Worm (Caenorhabditis elegans) whole organism, L1 larva: ENCODE measurements around the gene R08C7.12.

Experiments
- alr-1 ChIP-seq: fragments of 200-800 bp; sonication (Bioruptor generic); optimal IDR thresholded peaks from 2 replicates; lab custom pipeline; 2018; ENCODE audit warnings: borderline replicate concordance, mild to moderate bottlenecking, missing genetic modification characterization, missing compliant biosample characterization
- blmp-1 ChIP-seq: fragments of 150-350 bp; optimal IDR thresholded peaks from 2 replicates; lab custom pipeline; 2014; ENCODE audit warnings: missing biosample characterization, missing genetic modification characterization
- ceh-63 ChIP-seq: fragments of 200-800 bp; sonication (Bioruptor generic); optimal IDR thresholded peaks from 2 replicates; lab custom pipeline; 2018; ENCODE audit warnings: mild to moderate bottlenecking, missing genetic modification characterization, missing compliant biosample characterization
- ceh-82 ChIP-seq, 3 experiments: fragments of 150-350 bp in 1 of 3; sonication (generic microtip) in 2 of 3; optimal IDR thresholded peaks; 2 replicates each; lab custom pipeline; 2014 to 2017; ENCODE audit warnings: missing biosample characterization in 3 of 3, missing genetic modification characterization in 3 of 3
- ceh-90 ChIP-seq: sonication (generic microtip); optimal IDR thresholded peaks from 2 replicates; lab custom pipeline; 2016; ENCODE audit warnings: missing genetic modification characterization, missing compliant biosample characterization
- ces-1 ChIP-seq: fragments of 150-350 bp; optimal IDR thresholded peaks from 2 replicates; lab custom pipeline; 2014; ENCODE audit warnings: missing biosample characterization, missing genetic modification reagents, missing genetic modification characterization
- dpl-1 ChIP-seq, 3 experiments: fragments of 150-350 bp in 2 of 3; sonication (generic microtip) in 1 of 3; optimal IDR thresholded peaks; 2 replicates each; lab custom pipeline; 2014 to 2017; ENCODE audit warnings: missing biosample characterization in 3 of 3, missing genetic modification characterization in 3 of 3, missing genetic modification reagents in 3 of 3
- efl-1 ChIP-seq, 4 experiments: fragments of 150-350 bp; optimal IDR thresholded peaks in 3 of 4; peaks in 1 of 4; 1 replicate in 1 of 4; 2 replicates in 3 of 4; lab custom pipeline; 2014; ENCODE audit warnings: missing biosample characterization in 2 of 4, missing genetic modification characterization in 2 of 4, missing genetic modification reagents in 2 of 4
- efl-3 ChIP-seq: fragments of 200-800 bp; sonication (Bioruptor generic); optimal IDR thresholded peaks from 2 replicates; lab custom pipeline; 2018; ENCODE audit warnings: mild to moderate bottlenecking, missing genetic modification characterization, missing compliant biosample characterization
- egl-13 ChIP-seq: sonication (generic microtip); optimal IDR thresholded peaks from 2 replicates; lab custom pipeline; 2016; ENCODE audit warnings: missing genotype, missing genetic modification reagents, missing genetic modification characterization, missing compliant biosample characterization
- egl-27 ChIP-seq, 2 experiments: fragments of 150-350 bp in 1 of 2; sonication (generic microtip); optimal IDR thresholded peaks; 3 replicates each; lab custom pipeline; 2017 to 2018; ENCODE audit warnings: missing biosample characterization in 2 of 2, missing genetic modification characterization in 2 of 2, missing genetic modification reagents in 2 of 2
- elt-3 ChIP-seq, 6 experiments: fragments of 150-350 bp in 1 of 6; sonication (generic microtip); optimal IDR thresholded peaks; 2 replicates each; lab custom pipeline; 2017 to 2018; ENCODE audit warnings: missing biosample characterization in 6 of 6, missing genetic modification characterization in 6 of 6, inconsistent platforms in 1 of 6
- ets-5 ChIP-seq: fragments of 200-800 bp; sonication (Bioruptor generic); IDR thresholded peaks from 2 replicates; pipeline ENCODE4 v1.3.6; 2022; ENCODE audit warnings: missing genetic modification characterization, missing compliant biosample characterization
- fkh-10 ChIP-seq: sonication (generic microtip); optimal IDR thresholded peaks from 2 replicates; lab custom pipeline; 2017; ENCODE audit warnings: missing biosample characterization, missing genetic modification reagents, missing genetic modification characterization
- fos-1 ChIP-seq: fragments of 150-350 bp; optimal IDR thresholded peaks from 2 replicates; lab custom pipeline; 2014; ENCODE audit warnings: missing biosample characterization, missing genetic modification characterization
- hlh-17 ChIP-seq: fragments of 200-800 bp; sonication (Bioruptor generic); optimal IDR thresholded peaks from 2 replicates; lab custom pipeline; 2018; ENCODE audit warnings: missing genetic modification characterization, mild to moderate bottlenecking, missing compliant biosample characterization, moderate library complexity, borderline replicate concordance
- hlh-4 ChIP-seq: sonication (generic microtip); optimal IDR thresholded peaks from 2 replicates; lab custom pipeline; 2016; ENCODE audit warnings: mild to moderate bottlenecking, missing genetic modification characterization, missing compliant biosample characterization
- hpl-2 ChIP-seq: fragments of 150-350 bp; optimal IDR thresholded peaks from 2 replicates; lab custom pipeline; 2014; ENCODE audit warnings: missing biosample characterization, missing genetic modification reagents, missing genetic modification characterization
- irx-1 ChIP-seq: sonication (generic microtip); optimal IDR thresholded peaks from 2 replicates; lab custom pipeline; 2016; ENCODE audit warnings: missing genetic modification characterization, missing compliant biosample characterization
- lin-13 ChIP-seq: fragments of 150-350 bp; optimal IDR thresholded peaks from 2 replicates; lab custom pipeline; 2014; ENCODE audit warnings: missing biosample characterization, missing genetic modification reagents, missing genetic modification characterization
- lin-14 ChIP-seq: fragments of 200-800 bp; sonication (Bioruptor generic); optimal IDR thresholded peaks from 2 replicates; lab custom pipeline; 2018; ENCODE audit warnings: mild to moderate bottlenecking, missing genetic modification characterization, moderate library complexity, missing compliant biosample characterization
- lin-15B ChIP-seq: fragments of 150-350 bp; sonication (generic microtip); optimal IDR thresholded peaks from 3 replicates; lab custom pipeline; 2014; ENCODE audit warnings: missing biosample characterization, missing genetic modification characterization
- lin-35 ChIP-seq, 2 experiments: fragments of 150-350 bp; optimal IDR thresholded peaks; 2 replicates each; lab custom pipeline; 2014; ENCODE audit warnings: missing biosample characterization in 2 of 2, missing genetic modification characterization in 2 of 2, missing genetic modification reagents in 2 of 2
- lin-39 ChIP-seq: fragments of 150-350 bp; optimal IDR thresholded peaks from 2 replicates; lab custom pipeline; 2014; ENCODE audit warnings: missing biosample characterization, missing genetic modification reagents, missing genetic modification characterization
- lir-3 ChIP-seq: sonication (generic microtip); optimal IDR thresholded peaks from 2 replicates; lab custom pipeline; 2016; ENCODE audit warnings: mild to moderate bottlenecking, missing genetic modification characterization, moderate library complexity, missing compliant biosample characterization; ENCODE audit not compliant: poor library complexity
- lsy-2 ChIP-seq, 2 experiments: fragments of 150-350 bp; optimal IDR thresholded peaks; 2 replicates each; lab custom pipeline; 2014; ENCODE audit warnings: missing biosample characterization in 2 of 2, missing genetic modification characterization in 2 of 2
- mdl-1 ChIP-seq, 2 experiments: fragments of 150-350 bp; optimal IDR thresholded peaks; 2 replicates each; lab custom pipeline; 2014 to 2017; ENCODE audit warnings: missing biosample characterization in 2 of 2, missing genetic modification characterization in 2 of 2, inconsistent platforms in 1 of 2
- mep-1 ChIP-seq: fragments of 150-350 bp; optimal IDR thresholded peaks from 2 replicates; lab custom pipeline; 2014; ENCODE audit warnings: missing biosample characterization, missing genetic modification characterization
- nhr-11 ChIP-seq: fragments of 150-350 bp; optimal IDR thresholded peaks from 2 replicates; lab custom pipeline; 2014; ENCODE audit warnings: missing biosample characterization, missing genetic modification characterization
- nhr-12 ChIP-seq: sonication (generic microtip); optimal IDR thresholded peaks from 2 replicates; lab custom pipeline; 2017; ENCODE audit warnings: missing biosample characterization, missing genetic modification characterization
- nhr-19 ChIP-seq: fragments of 200-800 bp; sonication (Bioruptor generic); conservative IDR thresholded peaks from 2 replicates; pipeline ENCODE4 v1.3.6; 2022; ENCODE audit warnings: missing genetic modification characterization, missing compliant biosample characterization
- nhr-237 ChIP-seq: fragments of 150-350 bp; optimal IDR thresholded peaks from 2 replicates; lab custom pipeline; 2014; ENCODE audit warnings: missing biosample characterization, missing genetic modification characterization
- nhr-28 ChIP-seq: fragments of 150-350 bp; optimal IDR thresholded peaks from 2 replicates; lab custom pipeline; 2014; ENCODE audit warnings: missing biosample characterization, missing genetic modification characterization
- nhr-71 ChIP-seq: sonication (generic microtip); optimal IDR thresholded peaks from 2 replicates; lab custom pipeline; 2016; ENCODE audit warnings: mild to moderate bottlenecking, missing genetic modification characterization, moderate library complexity, missing compliant biosample characterization
- nhr-85 ChIP-seq: sonication (generic microtip); peaks from one replicate; lab custom pipeline; 2016; ENCODE audit warnings: missing genetic modification characterization, inconsistent platforms, missing compliant biosample characterization
- nhr-90 ChIP-seq: sonication (generic microtip); optimal IDR thresholded peaks from 2 replicates; lab custom pipeline; 2016; ENCODE audit warnings: mild to moderate bottlenecking, missing genetic modification characterization, missing compliant biosample characterization; ENCODE audit not compliant: poor library complexity
- pag-3 ChIP-seq: sonication (generic microtip); optimal IDR thresholded peaks from 2 replicates; lab custom pipeline; 2017; ENCODE audit warnings: missing genetic modification characterization, mild to moderate bottlenecking, missing compliant biosample characterization, antibody characterized with exemption, borderline replicate concordance; ENCODE audit not compliant: insufficient read depth
- rnt-1 ChIP-seq: sonication (generic microtip); optimal IDR thresholded peaks from 2 replicates; lab custom pipeline; 2016; ENCODE audit warnings: mild to moderate bottlenecking, missing genetic modification characterization, moderate library complexity, missing compliant biosample characterization
- snpc-4 ChIP-seq: fragments of 150-350 bp; optimal IDR thresholded peaks from 2 replicates; lab custom pipeline; 2014; ENCODE audit warnings: missing biosample characterization, missing genetic modification characterization
- snu-23 ChIP-seq: sonication (generic microtip); optimal IDR thresholded peaks from 2 replicates; lab custom pipeline; 2016; ENCODE audit warnings: missing genetic modification characterization, missing compliant biosample characterization
- swsn-7 ChIP-seq: sonication (generic microtip); optimal IDR thresholded peaks from 2 replicates; lab custom pipeline; 2016; ENCODE audit warnings: missing genetic modification characterization, missing compliant biosample characterization
- tbx-2 ChIP-seq: sonication (generic microtip); optimal IDR thresholded peaks from 2 replicates; lab custom pipeline; 2016; ENCODE audit warnings: missing genetic modification characterization, missing compliant biosample characterization
- xbp-1 ChIP-seq: sonication (generic microtip); optimal IDR thresholded peaks from 2 replicates; lab custom pipeline; 2016; ENCODE audit warnings: missing genetic modification characterization, missing compliant biosample characterization
- ztf-11 ChIP-seq, 2 experiments: sonication (generic microtip); optimal IDR thresholded peaks; 2 replicates each; lab custom pipeline; 2016 to 2017; ENCODE audit warnings: missing genetic modification characterization in 2 of 2, missing biosample characterization in 1 of 2, missing compliant biosample characterization in 1 of 2
- ztf-4 ChIP-seq: fragments of 150-350 bp; optimal IDR thresholded peaks from 2 replicates; lab custom pipeline; 2014; ENCODE audit warnings: missing biosample characterization, missing genetic modification characterization

R08C7.12 gene

DNA sequence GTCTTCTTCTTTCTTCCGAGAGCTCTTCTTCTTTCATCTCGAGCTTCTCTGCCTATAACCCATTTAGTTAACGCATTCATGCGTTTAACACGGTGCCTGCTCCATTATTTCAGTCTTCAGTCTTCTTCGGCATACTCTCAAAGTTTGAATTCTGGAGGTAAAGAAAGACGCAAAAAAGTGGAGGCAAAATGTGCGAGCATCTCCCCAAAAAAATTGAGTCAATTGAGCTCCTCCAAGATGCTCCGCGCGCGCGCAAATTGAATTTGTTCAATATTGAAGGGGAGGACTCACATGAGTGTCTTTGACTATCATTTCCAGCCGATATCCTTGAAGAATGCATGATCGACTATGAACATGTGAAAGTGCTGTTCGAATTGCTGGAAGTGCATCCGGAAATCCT lies 55.5 kb downstream of the R08C7.12 start:
- TF ChIP-seq ztf-11 (tag; optimal IDR thresholded peaks at IDR 0.05; lab: Kevin White, UChicago) (no peak), lin-39 (no peak), efl-3 (GFP tag; lab: Kevin White, UChicago) (no peak), tbx-2 (tag; lab: Kevin White, UChicago) (no peak), nhr-237 (tag; lab: Kevin White, UChicago) (no peak), ces-1 (peak; percentile 2), swsn-7 (tag; lab: Kevin White, UChicago) (no peak), dpl-1 (GFP tag; optimal IDR thresholded peaks at IDR 0.05; lab: Kevin White, UChicago) (no peak), hpl-2 (no peak), ceh-63 (no peak), mdl-1 (tag; optimal IDR thresholded peaks at IDR 0.05; lab: Kevin White, UChicago) (no peak), fkh-10 (GFP tag; lab: Kevin White, UChicago) (peak; percentile 3), lir-3 (no peak), xbp-1 (tag; lab: Kevin White, UChicago) (no peak), ceh-90 (tag; lab: Kevin White, UChicago) (no peak), egl-13 (tag; lab: Kevin White, UChicago) (no peak), hlh-4 (no peak), egl-27 (tag; optimal IDR thresholded peaks at IDR 0.05; lab: Kevin White, UChicago) (no peak), ets-5 (no peak), lin-15B (tag; lab: Kevin White, UChicago) (no peak), hlh-17 (no peak), irx-1 (tag; lab: Kevin White, UChicago) (no peak), nhr-12 (tag; lab: Kevin White, UChicago) (no peak), nhr-85 (tag; lab: Kevin White, UChicago) (peak; percentile 23), nhr-90 (tag; lab: Kevin White, UChicago) (no peak), lin-13 (GFP tag; lab: Kevin White, UChicago) (no peak), nhr-28 (tag; lab: Kevin White, UChicago) (no peak), nhr-71 (tag; lab: Kevin White, UChicago) (peak; percentile 7), ceh-82 (tag; optimal IDR thresholded peaks at IDR 0.05; lab: Kevin White, UChicago) (no peak), ztf-4 (no peak), alr-1 (tag; lab: Kevin White, UChicago) (no peak), lsy-2 (tag; optimal IDR thresholded peaks at IDR 0.05; lab: Kevin White, UChicago) (no peak), lin-14 (peak; percentile 71), fos-1 (no peak), nhr-11 (tag; lab: Kevin White, UChicago) (no peak), blmp-1 (tag; lab: Kevin White, UChicago) (no peak)

DNA sequence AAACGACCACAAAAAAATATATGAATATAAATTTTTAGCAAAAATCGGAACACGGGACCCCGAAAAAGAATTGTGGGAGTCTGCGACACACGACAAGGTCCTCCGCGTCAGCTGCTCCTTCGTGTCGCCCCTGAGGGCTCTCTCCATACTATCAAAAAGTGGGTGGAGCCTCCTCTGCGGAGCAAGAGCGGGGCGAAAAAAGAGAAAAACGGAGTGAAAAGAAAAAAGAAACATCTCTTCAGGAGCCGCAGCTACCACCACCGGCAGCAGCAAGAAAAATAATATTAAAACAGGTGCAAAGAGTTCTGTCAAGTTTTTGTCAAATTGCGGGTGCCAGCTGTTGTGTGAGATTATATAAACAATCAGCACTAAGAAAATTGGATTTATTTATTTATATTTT lies 57.1 kb downstream of the R08C7.12 start, which contains the start of gene gbb-2:
Gene gbb-2 (minus strand): TSS at position 112 of the 400 bp plus-strand sequence.
- TF ChIP-seq efl-1 (optimal IDR thresholded peaks at IDR 0.05; lab: Kevin White, UChicago) (peak in 1 of 2 experiments; percentile 5), efl-1 (GFP tag; optimal IDR thresholded peaks at IDR 0.05 in 1 of 2; lab: Kevin White, UChicago) (no peak), nhr-19 (GFP tag; lab: Robert Waterston, UW) (peak; percentile 40), lin-35 (GFP tag; optimal IDR thresholded peaks at IDR 0.05; lab: Kevin White, UChicago) (no peak), mep-1 (tag; lab: Kevin White, UChicago) (peak; percentile 6), pag-3 (tag; lab: Kevin White, UChicago) (no peak), nhr-71 (tag; lab: Kevin White, UChicago) (peak; percentile 67), rnt-1 (peak; percentile 54), snpc-4 (tag; lab: Kevin White, UChicago) (no peak), elt-3 (tag; optimal IDR thresholded peaks at IDR 0.05; lab: Kevin White, UChicago) (no peak), snu-23 (GFP tag; lab: Kevin White, UChicago) (peak; percentile 14), lsy-2 (tag; optimal IDR thresholded peaks at IDR 0.05; lab: Kevin White, UChicago) (peak in 1 of 2 experiments; percentile 17), nhr-12 (tag; lab: Kevin White, UChicago) (no peak), lin-14 (peak; percentile 79)
